Worm (Caenorhabditis elegans): Measurements from ENCODE around the gene Y55F3C.9.

DNA sequence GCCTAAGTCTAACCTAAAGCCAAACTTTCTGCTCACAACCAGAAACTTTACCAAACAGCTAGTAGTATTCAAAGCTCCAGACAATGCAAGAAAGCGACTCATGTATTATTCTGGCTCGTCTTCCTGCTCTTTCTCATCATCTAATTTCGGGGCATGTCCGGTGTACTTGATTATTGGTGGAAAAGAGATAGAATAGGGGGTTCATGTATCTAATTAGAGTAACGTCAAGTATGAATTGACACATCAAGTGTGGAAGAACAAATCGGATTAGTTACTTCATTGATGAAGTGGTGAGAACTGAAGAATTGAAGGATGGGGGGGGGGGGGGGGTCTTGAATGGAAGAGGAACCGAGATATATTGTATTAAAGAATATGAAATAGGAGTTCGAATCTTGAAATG lies 12.6 kb downstream of the Y55F3C.9 start:
- TF ChIP-seq tbx-8 (GFP tag; optimal IDR thresholded peaks at IDR 0.05) (no peak), lin-32 (GFP tag; optimal IDR thresholded peaks at IDR 0.05) (no peak), ces-1 (GFP tag; optimal IDR thresholded peaks at IDR 0.05) (peak; percentile 93), flh-1 (GFP tag; optimal IDR thresholded peaks at IDR 0.05) (no peak), lin-13 (tag; optimal IDR thresholded peaks at IDR 0.05) (no peak), nhr-237 (tag; optimal IDR thresholded peaks at IDR 0.05) (no peak), snpc-4 (tag; optimal IDR thresholded peaks at IDR 0.05) (no peak), elt-3 (tag; optimal IDR thresholded peaks at IDR 0.05) (no peak), bed-3 (GFP tag; optimal IDR thresholded peaks at IDR 0.05) (no peak), lsy-2 (tag; optimal IDR thresholded peaks at IDR 0.05) (no peak), unc-62 (GFP tag; optimal IDR thresholded peaks at IDR 0.05) (no peak), hlh-1 (tag; optimal IDR thresholded peaks at IDR 0.05) (no peak)

Data from whole organism, mixed stage, embryonic.